Fruit fly (Drosophila melanogaster) whole organism, embryonic: ENCODE measurements around the gene Oatp74D.

Source experiments
- Atf-2 ChIP-seq: fragments of 200-800 bp; sonication (Bioruptor generic); optimal IDR thresholded peaks from 2 replicates; lab custom pipeline; 2016; ENCODE audit warnings: missing biosample characterization, missing genetic modification characterization
- C15 ChIP-seq: fragments of 200-800 bp; sonication (Bioruptor generic); IDR thresholded peaks from 3 replicates; pipeline ENCODE4 v1.3.6; 2022; ENCODE audit warnings: missing biosample characterization, missing genetic modification characterization
- CG1233 ChIP-seq: fragments of 200-800 bp; sonication (Bioruptor generic); optimal IDR thresholded peaks from 4 replicates; lab custom pipeline; 2018; ENCODE audit warnings: missing biosample characterization, mild to moderate bottlenecking, missing genetic modification characterization
- CG13775 ChIP-seq: fragments of 200-800 bp; sonication (Bioruptor generic); optimal IDR thresholded peaks from 3 replicates; lab custom pipeline; 2017; ENCODE audit warnings: missing biosample characterization, mild to moderate bottlenecking, missing genetic modification characterization
- CG14965 ChIP-seq: fragments of 200-800 bp; sonication (Bioruptor generic); optimal IDR thresholded peaks from 2 replicates; lab custom pipeline; 2016; ENCODE audit warnings: missing biosample characterization, missing genetic modification characterization, borderline replicate concordance
- CG18599 ChIP-seq: fragments of 200-800 bp; sonication (Bioruptor generic); optimal IDR thresholded peaks from 3 replicates; lab custom pipeline; 2017; ENCODE audit warnings: missing biosample characterization, missing genetic modification characterization, mild to moderate bottlenecking, moderate library complexity, missing genetic modification reagents
- CG2120 ChIP-seq: fragments of 200-800 bp; sonication (Bioruptor generic); optimal IDR thresholded peaks from 3 replicates; lab custom pipeline; 2016; ENCODE audit warnings: missing biosample characterization, missing genetic modification characterization
- CG2875 ChIP-seq: fragments of 200-800 bp; sonication (Bioruptor generic); optimal IDR thresholded peaks from 2 replicates; lab custom pipeline; 2017; ENCODE audit warnings: missing biosample characterization, mild to moderate bottlenecking, missing genetic modification characterization, missing genetic modification reagents
- CG5180 ChIP-seq: fragments of 200-800 bp; sonication (Bioruptor generic); optimal IDR thresholded peaks from 3 replicates; lab custom pipeline; 2017; ENCODE audit warnings: missing biosample characterization, missing genetic modification characterization, mild to moderate bottlenecking, moderate library complexity, missing genetic modification reagents
- CG6272 ChIP-seq: fragments of 200-800 bp; sonication (Bioruptor generic); IDR thresholded peaks from 2 replicates; pipeline ENCODE4 v1.3.6; 2022; ENCODE audit warnings: missing biosample characterization, missing genetic modification characterization
- CG7357 ChIP-seq: fragments of 200-800 bp; sonication (Bioruptor generic); IDR thresholded peaks from 3 replicates; pipeline ENCODE4 v1.3.6; 2022; ENCODE audit warnings: missing biosample characterization, missing genetic modification characterization
- CG7839 ChIP-seq: fragments of 200-800 bp; sonication (Bioruptor generic); optimal IDR thresholded peaks from 3 replicates; lab custom pipeline; 2018; ENCODE audit warnings: missing biosample characterization, mild to moderate bottlenecking, missing genetic modification characterization, moderate library complexity
- CG8290 ChIP-seq, 3 experiments: fragments of 200-800 bp; sonication (Bioruptor generic); optimal IDR thresholded peaks; 2 replicates each; lab custom pipeline; 2016 to 2019; ENCODE audit warnings: missing biosample characterization in 3 of 3, missing genetic modification characterization in 3 of 3, mild to moderate bottlenecking in 2 of 3, moderate library complexity in 1 of 3
- CG9437 ChIP-seq: fragments of 200-800 bp; sonication (Bioruptor generic); optimal IDR thresholded peaks from 2 replicates; lab custom pipeline; 2018; ENCODE audit warnings: missing biosample characterization, mild to moderate bottlenecking, missing genetic modification characterization
- CTCF ChIP-seq: fragments of 200-800 bp; sonication (Bioruptor generic); optimal IDR thresholded peaks from 2 replicates; lab custom pipeline; 2017; ENCODE audit warnings: missing biosample characterization, mild to moderate bottlenecking, missing genetic modification characterization, moderate library complexity
- Deaf1 ChIP-seq: fragments of 200-800 bp; optimal IDR thresholded peaks from 3 replicates; lab custom pipeline; 2019; ENCODE audit warnings: missing biosample characterization, mild to moderate bottlenecking, missing genetic modification characterization, moderate library complexity
- Dip3 ChIP-seq: fragments of 200-800 bp; sonication (Bioruptor generic); optimal IDR thresholded peaks from 3 replicates; lab custom pipeline; 2016; ENCODE audit warnings: missing biosample characterization, missing genetic modification characterization
- Fer3 ChIP-seq: fragments of 200-800 bp; sonication (Bioruptor generic); optimal IDR thresholded peaks from 2 replicates; lab custom pipeline; 2018; ENCODE audit warnings: missing biosample characterization, mild to moderate bottlenecking, missing genetic modification characterization, moderate library complexity
- GATAe ChIP-seq: fragments of 200-800 bp; sonication (Bioruptor generic); conservative IDR thresholded peaks from 2 replicates; pipeline ENCODE4 v1.3.6; 2022; ENCODE audit warnings: missing biosample characterization, missing genetic modification characterization
- Gsc ChIP-seq: fragments of 200-800 bp; sonication (Bioruptor generic); IDR thresholded peaks from 2 replicates; pipeline ENCODE4 v1.3.6; 2022; ENCODE audit warnings: missing biosample characterization, missing genetic modification characterization
- HmgZ ChIP-seq: fragments of 200-800 bp; sonication (Bioruptor generic); optimal IDR thresholded peaks from 2 replicates; lab custom pipeline; 2018; ENCODE audit warnings: missing biosample characterization, mild to moderate bottlenecking, missing genetic modification characterization
- Med ChIP-seq: fragments of 200-800 bp; sonication (Bioruptor generic); peaks from one replicate; lab custom pipeline; 2016; ENCODE audit warnings: missing biosample characterization, missing genetic modification characterization, mild to moderate bottlenecking, inconsistent platforms, moderate library complexity
- Mes4 ChIP-seq: fragments of 200-800 bp; sonication (Bioruptor generic); optimal IDR thresholded peaks from 2 replicates; lab custom pipeline; 2016; ENCODE audit warnings: missing biosample characterization, missing genetic modification characterization
- Poxn ChIP-seq: fragments of 200-800 bp; sonication (Bioruptor generic); IDR thresholded peaks from 2 replicates; pipeline ENCODE4 v1.3.6; 2022; ENCODE audit warnings: missing biosample characterization, missing genetic modification characterization
- Sox102F ChIP-seq: fragments of 200-800 bp; sonication (Bioruptor generic); optimal IDR thresholded peaks from 2 replicates; lab custom pipeline; 2018; ENCODE audit warnings: missing biosample characterization, mild to moderate bottlenecking, missing genetic modification characterization, moderate library complexity
- aop ChIP-seq: fragments of 200-800 bp; sonication (Bioruptor generic); IDR thresholded peaks from 2 replicates; pipeline ENCODE4 v1.3.6; 2022; ENCODE audit warnings: missing biosample characterization, missing genetic modification characterization
- az2 ChIP-seq: fragments of 200-800 bp; sonication (Bioruptor generic); optimal IDR thresholded peaks from 3 replicates; lab custom pipeline; 2016; ENCODE audit warnings: missing biosample characterization, missing genetic modification characterization
- bigmax ChIP-seq: fragments of 200-800 bp; sonication (Bioruptor generic); optimal IDR thresholded peaks from 2 replicates; lab custom pipeline; 2018; ENCODE audit warnings: missing biosample characterization, mild to moderate bottlenecking, missing genetic modification characterization
- bsh ChIP-seq, 2 experiments: fragments of 200-800 bp; sonication (Bioruptor generic); optimal IDR thresholded peaks; 2 replicates each; lab custom pipeline; 2017 to 2018; ENCODE audit warnings: mild to moderate bottlenecking in 2 of 2, missing biosample characterization in 2 of 2, missing genetic modification characterization in 2 of 2, moderate library complexity in 1 of 2
- ci ChIP-seq: fragments of 200-800 bp; sonication (Bioruptor generic); IDR thresholded peaks from 3 replicates; pipeline ENCODE4 v1.3.6; 2022; ENCODE audit warnings: missing biosample characterization, missing genetic modification characterization
- crol ChIP-seq: fragments of 200-800 bp; sonication (Bioruptor generic); IDR thresholded peaks from 2 replicates; pipeline ENCODE4 v1.3.6; 2022; ENCODE audit warnings: missing biosample characterization, missing genetic modification characterization
- cwo ChIP-seq: fragments of 200-800 bp; sonication (Bioruptor generic); optimal IDR thresholded peaks from 3 replicates; lab custom pipeline; 2017; ENCODE audit warnings: missing biosample characterization, missing genetic modification characterization, mild to moderate bottlenecking, moderate library complexity, missing genetic modification reagents
- dimm ChIP-seq: fragments of 200-800 bp; sonication (Bioruptor generic); IDR thresholded peaks from 2 replicates; pipeline ENCODE4 v1.3.6; 2022; ENCODE audit warnings: missing biosample characterization, missing genetic modification characterization
- disco-r ChIP-seq: fragments of 200-800 bp; sonication (Bioruptor generic); optimal IDR thresholded peaks from 2 replicates; lab custom pipeline; 2016; ENCODE audit warnings: missing biosample characterization, missing genetic modification characterization
- kah ChIP-seq: fragments of 200-800 bp; sonication (Bioruptor generic); optimal IDR thresholded peaks from 2 replicates; lab custom pipeline; 2018; ENCODE audit warnings: missing biosample characterization, mild to moderate bottlenecking, missing genetic modification characterization
- lov ChIP-seq, 2 experiments: fragments of 200-800 bp in 1 of 2; fragments of >200 bp in 1 of 2; sonication (Bioruptor generic) in 1 of 2; IDR thresholded peaks in 1 of 2; optimal IDR thresholded peaks in 1 of 2; 2 replicates in 1 of 2; 3 replicates in 1 of 2; pipeline versions ENCODE4 v1.3.6 to Lab custom; 2017 to 2022; ENCODE audit warnings: missing biosample characterization in 1 of 2, missing genetic modification characterization in 1 of 2
- mirr ChIP-seq: fragments of 200-800 bp; sonication (Bioruptor generic); optimal IDR thresholded peaks from 3 replicates; lab custom pipeline; 2018; ENCODE audit warnings: missing biosample characterization, mild to moderate bottlenecking, missing genetic modification characterization
- mld ChIP-seq: fragments of 200-800 bp; sonication (Bioruptor generic); IDR thresholded peaks from 3 replicates; pipeline ENCODE4 v1.3.6; 2022; ENCODE audit warnings: missing biosample characterization, missing genetic modification characterization; ENCODE audit not compliant: partially characterized antibody
- nau ChIP-seq: fragments of 200-800 bp; sonication (Bioruptor generic); optimal IDR thresholded peaks from 3 replicates; lab custom pipeline; 2017; ENCODE audit warnings: missing biosample characterization, mild to moderate bottlenecking, missing genetic modification characterization, missing genetic modification reagents
- nom ChIP-seq: fragments of 200-800 bp; sonication (Bioruptor generic); optimal IDR thresholded peaks from 2 replicates; lab custom pipeline; 2017; ENCODE audit warnings: missing biosample characterization, missing genetic modification characterization, mild to moderate bottlenecking, moderate library complexity, missing genetic modification reagents
- otp ChIP-seq: fragments of 200-800 bp; sonication (Bioruptor generic); IDR thresholded peaks from 3 replicates; pipeline ENCODE4, ENCODE4 v1.3.6; 2022; ENCODE audit warnings: missing biosample characterization, missing genetic modification characterization
- p53 ChIP-seq: fragments of 200-800 bp; sonication (Bioruptor generic); optimal IDR thresholded peaks from 2 replicates; lab custom pipeline; 2016; ENCODE audit warnings: missing biosample characterization, missing genetic modification characterization
- pho ChIP-seq: fragments of 200-800 bp; sonication (Bioruptor generic); optimal IDR thresholded peaks from 2 replicates; lab custom pipeline; 2016; ENCODE audit warnings: missing biosample characterization, missing genetic modification characterization
- sens ChIP-seq: fragments of 200-800 bp; sonication (Bioruptor generic); peaks from one replicate; lab custom pipeline; 2016; ENCODE audit warnings: missing biosample characterization, missing genetic modification characterization
- sisA ChIP-seq: fragments of 200-800 bp; sonication (Bioruptor generic); IDR thresholded peaks from 2 replicates; pipeline ENCODE4 v1.3.6; 2022; ENCODE audit warnings: missing biosample characterization, missing genetic modification characterization
- tgo ChIP-seq: fragments of 200-800 bp; sonication (Bioruptor generic); IDR thresholded peaks from 3 replicates; pipeline ENCODE4 v1.3.6; 2022; ENCODE audit warnings: missing biosample characterization, missing genetic modification characterization
- ttk ChIP-seq: fragments of 200-800 bp; sonication (Bioruptor generic); IDR thresholded peaks from 2 replicates; pipeline ENCODE4 v2.1.2; 2022; ENCODE audit warnings: missing biosample characterization, missing genetic modification characterization
- unc-4 ChIP-seq: fragments of 200-800 bp; sonication (Bioruptor generic); IDR thresholded peaks from 2 replicates; pipeline ENCODE4 v1.3.6; 2022; ENCODE audit warnings: missing biosample characterization, missing genetic modification characterization; ENCODE audit not compliant: partially characterized antibody
- vfl ChIP-seq: fragments of 200-800 bp; sonication (Bioruptor generic); optimal IDR thresholded peaks from 2 replicates; lab custom pipeline; 2016; ENCODE audit warnings: missing biosample characterization, missing genetic modification characterization
- wek ChIP-seq: fragments of 200-800 bp; sonication (Bioruptor generic); optimal IDR thresholded peaks from 3 replicates; lab custom pipeline; 2018; ENCODE audit warnings: missing biosample characterization, mild to moderate bottlenecking, missing genetic modification characterization, moderate library complexity
- wor ChIP-seq: fragments of 200-800 bp; sonication (Bioruptor generic); IDR thresholded peaks from 2 replicates; pipeline ENCODE4 v1.3.6; 2022; ENCODE audit warnings: missing biosample characterization, missing genetic modification characterization

The Oatp74D gene

DNA sequence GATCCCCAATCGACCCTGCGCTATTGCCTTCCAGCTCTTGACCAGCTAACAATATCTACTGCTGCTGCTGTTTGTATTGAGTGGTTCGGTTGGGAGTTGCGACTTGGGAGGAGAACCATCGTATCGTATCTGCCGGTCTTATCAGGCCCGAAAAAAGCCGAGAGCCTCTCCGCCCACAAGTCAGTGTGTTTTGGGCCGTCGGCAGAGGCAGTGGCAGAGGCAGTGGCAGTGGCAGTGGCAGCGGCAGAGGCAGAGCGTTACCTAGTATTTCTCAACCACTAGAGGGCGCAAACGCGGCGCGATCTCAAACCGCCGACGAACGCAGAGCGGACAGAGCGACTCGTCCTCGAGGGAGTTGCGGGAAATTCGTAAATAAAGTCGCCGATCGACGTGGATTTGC is 16.8 kb upstream of the Oatp74D start, which contains the start of gene SecCl (continued):
- TF ChIP-seq cwo (GFP tag; lab: Kevin White, UChicago) (no peak), az2 (GFP tag; lab: Kevin White, UChicago) (no peak), CG7839 (no peak), lov (optimal IDR thresholded peaks at IDR 0.05; lab: Kevin White, UChicago) (no peak), lov (GFP tag; IDR thresholded peaks at IDR 0.05; lab: Robert Waterston, UW) (0 out of 3 replicates have a peak, but pooled peaks have one; percentile 20), CG8290 (GFP tag; optimal IDR thresholded peaks at IDR 0.05; lab: Kevin White, UChicago) (peak; percentile 100), CG8290 (tag; optimal IDR thresholded peaks at IDR 0.05; lab: Kevin White, UChicago) (peak; percentile 63 to 95), unc-4 (GFP tag; lab: Robert Waterston, UW) (no peak), HmgZ (tag; lab: Kevin White, UChicago) (peak; percentile 60), CG9437 (GFP tag; lab: Kevin White, UChicago) (no peak), nau (GFP tag; lab: Kevin White, UChicago) (no peak), CG2875 (GFP tag; lab: Kevin White, UChicago) (no peak), CG13775 (GFP tag; lab: Kevin White, UChicago) (no peak), CG5180 (GFP tag; lab: Kevin White, UChicago) (peak; percentile 87), tgo (no peak), bsh (GFP tag; optimal IDR thresholded peaks at IDR 0.05; lab: Kevin White, UChicago) (no peak), sens (no peak), dimm (no peak), Mes4 (GFP tag; lab: Kevin White, UChicago) (no peak), Dip3 (GFP tag; lab: Kevin White, UChicago) (no peak), CG1233 (GFP tag; lab: Kevin White, UChicago) (no peak), CG2120 (GFP tag; lab: Kevin White, UChicago) (no peak), Gsc (no peak), vfl (GFP tag; lab: Kevin White, UChicago) (no peak), crol (no peak), aop (GFP tag; lab: Robert Waterston, UW) (0 out of 2 replicates have a peak, but pooled peaks have one; percentile 11), pho (GFP tag; lab: Kevin White, UChicago) (no peak), nom (GFP tag; lab: Kevin White, UChicago) (no peak), bigmax (GFP tag; lab: Kevin White, UChicago) (no peak), CG18599 (GFP tag; lab: Kevin White, UChicago) (peak; percentile 23), otp (no peak), kah (GFP tag; lab: Kevin White, UChicago) (no peak), Poxn (GFP tag; lab: Robert Waterston, UW) (no peak), Sox102F (no peak), Fer3 (tag; lab: Kevin White, UChicago) (no peak), mld (GFP tag; lab: Robert Waterston, UW) (no peak), wor (GFP tag; lab: Robert Waterston, UW) (no peak), CTCF (GFP tag; lab: Kevin White, UChicago) (peak; percentile 88), CG14965 (GFP tag; lab: Kevin White, UChicago) (no peak), p53 (GFP tag; lab: Kevin White, UChicago) (no peak), sisA (GFP tag; lab: Robert Waterston, UW) (no peak), mirr (GFP tag; lab: Kevin White, UChicago) (peak; percentile 36), Med (GFP tag; lab: Kevin White, UChicago) (peak; percentile 62), CG6272 (GFP tag; lab: Robert Waterston, UW) (no peak), ci (peak; percentile 55; the same call in 1 of the 3 replicates), Deaf1 (tag; lab: Kevin White, UChicago) (peak; percentile 94), disco-r (no peak), CG7357 (GFP tag; lab: Robert Waterston, UW) (no peak), Atf-2 (no peak), GATAe (GFP tag; lab: Robert Waterston, UW) (peak; percentile 53), C15 (GFP tag; lab: Robert Waterston, UW) (0 out of 3 replicates have a peak, but pooled peaks have one; percentile 4), ttk (GFP tag; lab: Robert Waterston, UW) (no peak), wek (GFP tag; lab: Kevin White, UChicago) (no peak)
